Worm (Caenorhabditis elegans) whole organism, dauer: ENCODE measurements around the gene spe-49.

Experiments used
- unc-62 ChIP-seq: sonication (generic microtip); optimal IDR thresholded peaks from 2 replicates; lab custom pipeline; 2017; ENCODE audit warnings: missing biosample characterization, missing genetic modification reagents, missing genetic modification characterization

The spe-49 gene

ce11 chrV:6267237-6267812 is 13.8 kb upstream of the spe-49 start, which contains the start of gene mrck-1:
Gene mrck-1, minus strand, starts transcription at chrV:6267287.
- no peak for TF ChIP-seq unc-62

DNA sequence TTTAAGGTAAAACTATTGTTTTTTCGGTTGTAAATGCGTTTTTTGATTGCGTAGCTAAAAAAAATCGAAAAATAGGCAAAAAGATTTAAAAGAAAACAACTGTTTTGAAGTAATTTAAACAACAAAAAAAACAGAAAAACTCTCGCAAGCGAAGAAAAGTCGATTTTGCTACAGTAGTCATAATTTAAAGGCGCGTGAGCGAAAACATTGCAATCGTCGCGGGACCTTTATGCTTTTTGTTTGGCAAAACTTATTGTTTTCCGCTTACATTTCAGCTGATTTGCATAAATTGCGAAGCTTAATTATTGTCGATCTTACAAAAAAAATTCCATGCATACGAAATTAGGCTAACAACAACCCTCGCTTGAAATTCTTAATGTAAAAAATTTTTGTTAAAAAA is 13.2 kb upstream of the spe-49 start:
- no peak for TF ChIP-seq unc-62

ce11 chrV:6268526-6268925 is 12.6 kb upstream of the spe-49 start:
- no peak for TF ChIP-seq unc-62

DNA sequence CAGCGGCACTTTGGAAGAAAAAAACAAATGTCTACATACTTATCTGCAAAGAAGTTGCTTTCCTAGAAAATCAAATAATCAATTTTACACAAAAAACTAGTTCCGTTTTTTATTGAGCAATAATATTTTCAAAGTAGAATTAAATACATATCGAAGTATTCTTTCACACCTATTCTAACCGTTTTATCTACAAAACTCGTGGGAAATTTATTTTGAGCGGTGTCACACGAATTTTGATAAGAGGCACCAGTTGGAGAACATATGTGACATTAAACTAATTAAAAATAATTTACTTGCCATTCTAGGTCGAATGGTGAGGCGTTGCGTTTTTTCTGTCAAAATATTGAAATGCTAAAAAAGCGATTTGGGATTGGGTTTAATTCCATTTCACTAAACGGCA is 12.2 kb upstream of the spe-49 start:
- no peak for TF ChIP-seq unc-62

DNA sequence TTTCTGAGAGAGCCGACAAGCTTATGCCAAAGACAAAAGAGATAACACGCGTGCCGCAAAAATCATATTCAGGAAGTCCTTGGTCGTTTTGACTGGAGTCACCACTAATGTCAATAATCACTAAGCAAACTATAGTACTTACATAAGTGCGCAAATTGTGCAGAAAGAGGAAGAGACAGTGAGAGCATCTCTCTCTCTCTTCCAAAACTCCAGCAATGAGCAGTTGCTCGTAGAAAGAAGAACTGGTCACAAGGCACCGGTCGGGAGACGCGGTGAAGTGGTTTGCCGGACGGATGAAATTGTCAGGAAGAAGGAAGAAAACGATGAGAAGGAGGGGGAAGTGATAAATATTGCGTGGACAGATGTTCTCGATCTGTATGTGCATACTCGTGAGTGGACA is 11.1 kb upstream of the spe-49 start:
- no peak for TF ChIP-seq unc-62

- no peak for TF ChIP-seq unc-62
Observed at ce11 chrV:6270552-6270951, 10.6 kb upstream of the spe-49 start, which contains the start of gene F31F7.2. Gene F31F7.2, plus strand, starts transcription at chrV:6270852.

- no peak for TF ChIP-seq unc-62
Observed at ce11 chrV:6275209-6275608, 6.0 kb upstream of the spe-49 start.

- TF ChIP-seq unc-62: no peak
Observed at ce11 chrV:6276205-6276604, 5.0 kb upstream of the spe-49 start, which contains the start of gene F31F7.1. Gene F31F7.1, plus strand, starts transcription at chrV:6276439.

- TF ChIP-seq unc-62: no peak
Observed at ce11 chrV:6277178-6277834, 3.9 kb upstream of the spe-49 start.

- TF ChIP-seq unc-62: no peak
Observed at ce11 chrV:6278117-6279081, 2.8 kb upstream of the spe-49 start, which contains the start of gene fil-2. Gene fil-2, plus strand, starts transcription at chrV:6279031.

- no peak for TF ChIP-seq unc-62
Observed at ce11 chrV:6280067-6280466, 1.1 kb upstream of the spe-49 start.

DNA sequence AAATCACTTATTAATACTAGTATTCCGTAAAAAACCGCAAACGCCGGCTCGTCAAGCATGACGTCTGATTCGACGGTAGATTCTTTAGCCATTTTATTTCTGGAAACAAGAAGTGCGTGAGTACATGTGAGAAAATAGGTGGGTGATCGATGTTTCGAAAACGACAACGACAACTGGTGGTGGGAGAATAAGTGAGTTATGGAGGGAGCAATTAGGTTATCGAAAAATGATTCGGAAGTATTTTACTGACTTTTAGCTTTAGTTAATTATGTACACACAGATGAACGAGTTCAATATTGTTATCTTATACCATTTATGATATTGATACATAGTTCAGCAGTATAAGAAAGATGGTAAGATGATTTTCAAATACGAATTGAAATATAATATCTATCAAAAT is 5.2 kb downstream of the spe-49 start, which contains the start of gene srn-1:
Gene srn-1, minus strand, starts transcription at position 101 of the 400 bp plus-strand sequence.
- TF ChIP-seq unc-62: no peak

ce11 chrV:6288607-6289006 is 7.4 kb downstream of the spe-49 start, which contains the start of gene K12B6.11:
Gene K12B6.11, plus strand, starts transcription at chrV:6288907.
- no peak for TF ChIP-seq unc-62

ce11 chrV:6291301-6291700 is 10.1 kb downstream of the spe-49 start:
- TF ChIP-seq unc-62: no peak

- TF ChIP-seq unc-62: no peak
Observed at ce11 chrV:6292401-6292800, 11.2 kb downstream of the spe-49 start, which contains the start of gene K12B6.9. Gene K12B6.9, minus strand, starts transcription at chrV:6292666.

DNA sequence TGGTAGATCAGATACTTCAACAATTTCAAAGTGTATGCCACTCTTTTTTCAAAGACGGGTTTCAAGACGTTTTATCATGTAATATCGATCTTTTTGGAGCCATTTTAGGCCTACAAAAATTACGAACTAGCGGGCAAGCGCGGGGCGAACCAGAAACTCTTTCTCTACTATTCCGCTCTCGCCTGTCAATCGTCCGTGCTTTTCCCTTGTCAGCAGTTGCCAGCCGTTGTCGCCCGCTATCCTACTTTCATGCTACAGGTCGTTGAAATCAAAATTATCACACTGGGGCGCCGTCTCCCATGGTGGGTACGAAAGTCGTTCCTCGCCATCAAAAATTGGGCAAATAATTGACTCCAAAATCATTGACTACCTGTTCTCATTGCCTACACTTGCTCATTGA is 19.9 kb downstream of the spe-49 start:
- no peak for TF ChIP-seq unc-62

DNA sequence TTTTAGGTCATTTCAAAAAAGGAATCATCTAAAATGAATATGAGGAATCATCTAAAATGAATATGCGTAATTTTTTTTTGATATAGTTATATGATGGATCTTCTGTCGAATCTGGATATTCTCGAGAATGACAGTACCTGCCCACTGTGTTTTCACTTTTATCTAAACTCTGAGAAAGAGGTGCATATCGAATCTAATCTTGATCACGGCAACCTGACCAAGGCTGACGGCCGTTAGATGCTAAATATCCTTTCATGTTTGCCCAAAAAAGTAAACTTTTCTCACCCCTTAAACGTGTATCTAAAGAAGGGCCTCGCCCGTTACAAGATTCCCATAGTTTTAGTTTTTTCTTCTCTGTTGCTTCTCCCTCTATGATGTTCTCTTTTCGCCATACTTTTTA is 21.3 kb downstream of the spe-49 start:
- TF ChIP-seq unc-62: no peak
